In genomic region chrX:15992806-15993205, ce11 we compare ENCODE assay signal across 2 worm cellular contexts.
A peak's percentile ranks its signal among the peaks of the same experiment; 100 is the strongest.
TF ChIP-seq lines count a peak whose summit lies in the region.

No protein-coding gene starts in this region.

TF ChIP-seq in whole organism, L4 larva, 104 proteins besides CTCF, POLR2A, EP300 and RAD21:
- TF ChIP-seq D1046.2 (GFP tag; IDR thresholded peaks at IDR 0.05; lab: Robert Waterston, UW) (0 out of 2 replicates have a peak, but pooled peaks have one; percentile 52), vab-7 (GFP tag; IDR thresholded peaks at IDR 0.05; lab: Robert Waterston, UW) (no peak), madf-5 (GFP tag; IDR thresholded peaks at IDR 0.05; lab: Robert Waterston, UW) (no peak), aha-1 (tag; lab: Kevin White, UChicago) (peak; percentile 21), hmg-1.1 (GFP tag; IDR thresholded peaks at IDR 0.05; lab: Robert Waterston, UW) (no peak), zip-11 (GFP tag; IDR thresholded peaks at IDR 0.05; lab: Robert Waterston, UW) (no peak), spr-3 (GFP tag; optimal IDR thresholded peaks at IDR 0.05; lab: Kevin White, UChicago) (no peak), ztf-11 (tag; optimal IDR thresholded peaks at IDR 0.05; lab: Kevin White, UChicago) (no peak), egl-43 (GFP tag; IDR thresholded peaks at IDR 0.05; lab: Robert Waterston, UW) (0 out of 2 replicates have a peak, but pooled peaks have one; percentile 7), mxl-3 (GFP tag; optimal IDR thresholded peaks at IDR 0.05; lab: Kevin White, UChicago) (no peak), F26F4.8 (GFP tag; conservative IDR thresholded peaks at IDR 0.05; lab: Robert Waterston, UW) (no peak), lin-38 (GFP tag; IDR thresholded peaks at IDR 0.05; lab: Robert Waterston, UW) (no peak), set-16 (GFP tag; IDR thresholded peaks at IDR 0.05; lab: Robert Waterston, UW) (peak; percentile 82), F44E2.7 (GFP tag; IDR thresholded peaks at IDR 0.05; lab: Robert Waterston, UW) (no peak), duxl-1 (tag; optimal IDR thresholded peaks at IDR 0.05; lab: Kevin White, UChicago; ENCODE audit: poor library complexity) (no peak), nhr-28 (tag; optimal IDR thresholded peaks at IDR 0.05; lab: Kevin White, UChicago) (no peak), nhr-42 (GFP tag; IDR thresholded peaks at IDR 0.05; lab: Robert Waterston, UW) (no peak), snpc-4 (tag; optimal IDR thresholded peaks at IDR 0.05; lab: Kevin White, UChicago) (no peak), lin-29 (GFP tag; IDR thresholded peaks at IDR 0.05; lab: Robert Waterston, UW) (no peak), fos-1 (tag; optimal IDR thresholded peaks at IDR 0.05; lab: Kevin White, UChicago) (no peak), Y105C5A.15 (GFP tag; IDR thresholded peaks at IDR 0.05; lab: Robert Waterston, UW) (no peak)
TF ChIP-seq in whole organism, L4 larva: peak in this region for 4.

TF ChIP-seq in whole organism, young adult, 124 proteins besides CTCF, POLR2A, EP300 and RAD21:
- TF ChIP-seq zfh-2 (GFP tag; conservative IDR thresholded peaks at IDR 0.05; lab: Robert Waterston, UW) (peak; percentile 74), egrh-3 (GFP tag; IDR thresholded peaks at IDR 0.05; lab: Robert Waterston, UW) (peak; percentile 21; the same call in 1 of the 2 replicates), chd-7 (tag; optimal IDR thresholded peaks at IDR 0.05; lab: Kevin White, UChicago) (no peak)
TF ChIP-seq in whole organism, young adult: peak in this region for 2.
